Worm (Caenorhabditis elegans) whole organism, late embryonic: Measurements from ENCODE around the gene C30H6.12.

ENCODE experiments used
- C08G9.2 ChIP-seq: sonication (generic microtip); optimal IDR thresholded peaks from 2 replicates; lab custom pipeline; 2016; ENCODE audit warnings: mild to moderate bottlenecking, missing genetic modification characterization, moderate library complexity, missing compliant biosample characterization
- T23F11.4 ChIP-seq: fragments of 200-800 bp; sonication (Bioruptor generic); optimal IDR thresholded peaks from 2 replicates; lab custom pipeline; 2018; ENCODE audit warnings: mild to moderate bottlenecking, missing genetic modification characterization, missing compliant biosample characterization
- ama-1 ChIP-seq: fragments of 150-350 bp; optimal IDR thresholded peaks from 2 replicates; lab custom pipeline; 2014
- ceh-22 ChIP-seq: sonication (generic microtip); optimal IDR thresholded peaks from 2 replicates; lab custom pipeline; 2017; ENCODE audit warnings: missing biosample characterization, missing genetic modification characterization
- ets-4 ChIP-seq: sonication (generic microtip); optimal IDR thresholded peaks from 2 replicates; lab custom pipeline; 2016; ENCODE audit warnings: missing genetic modification characterization, missing compliant biosample characterization
- hlh-13 ChIP-seq: fragments of 200-800 bp; sonication (Bioruptor generic); optimal IDR thresholded peaks from 2 replicates; lab custom pipeline; 2018; ENCODE audit warnings: mild to moderate bottlenecking, missing genetic modification characterization, missing compliant biosample characterization
- nfya-1 ChIP-seq: sonication (generic microtip); optimal IDR thresholded peaks from 2 replicates; lab custom pipeline; 2017; ENCODE audit warnings: missing genetic modification characterization, mild to moderate bottlenecking, missing compliant biosample characterization, antibody characterized with exemption, moderate library complexity
- nhr-11 ChIP-seq: fragments of 150-350 bp; optimal IDR thresholded peaks from 2 replicates; lab custom pipeline; 2014; ENCODE audit warnings: missing biosample characterization, missing genetic modification characterization
- npax-4 ChIP-seq: sonication (generic microtip); optimal IDR thresholded peaks from 2 replicates; lab custom pipeline; 2016; ENCODE audit warnings: missing genetic modification characterization, missing compliant biosample characterization
- pat-9 ChIP-seq: fragments of 200-800 bp; sonication (Bioruptor generic); optimal IDR thresholded peaks from 2 replicates; lab custom pipeline; 2018; ENCODE audit warnings: mild to moderate bottlenecking, missing genetic modification characterization, moderate library complexity, missing compliant biosample characterization
- pqm-1 ChIP-seq: sonication (generic microtip); optimal IDR thresholded peaks from 2 replicates; lab custom pipeline; 2016; ENCODE audit warnings: missing genetic modification characterization, missing compliant biosample characterization

- TF ChIP-seq ets-4: no peak
- TF ChIP-seq pat-9: no peak
- no peak for TF ChIP-seq C08G9.2 (tag; lab: Kevin White, UChicago)
- no peak for TF ChIP-seq nhr-11
- no peak for TF ChIP-seq T23F11.4 (GFP tag; lab: Kevin White, UChicago)
- no peak for TF ChIP-seq npax-4 (tag; lab: Kevin White, UChicago)
- no peak for TF ChIP-seq ceh-22 (tag; lab: Kevin White, UChicago)
- TF ChIP-seq pqm-1 (tag; lab: Kevin White, UChicago): no peak
- no peak for TF ChIP-seq ama-1 (lab: Kevin White, UChicago)
- TF ChIP-seq hlh-13 (GFP tag; lab: Kevin White, UChicago): no peak
- TF ChIP-seq nfya-1 (tag; lab: Kevin White, UChicago): no peak
These were observed 31.6 kb upstream of the C30H6.12 start, which contains the start of gene clec-199 for ce11 chrIV:17351586-17351985.
